Fruit fly (Drosophila melanogaster): ENCODE measurements around the gene Trf2.

Trf2 gene

dm6 chrX:8464378-8465036 lies 55.4 kb downstream of the Trf2 start, which contains the start of gene Sptr (continued):
- TF ChIP-seq CrebA (GFP tag; optimal IDR thresholded peaks at IDR 0.05; ENCODE audit: borderline replicate concordance) = peak; percentile 73
- TF ChIP-seq fru (GFP tag; optimal IDR thresholded peaks at IDR 0.05) = peak; percentile 96
- no peak for TF ChIP-seq Hr83 (GFP tag; optimal IDR thresholded peaks at IDR 0.05; ENCODE audit: poor library complexity, severe bottlenecking)
- peak; percentile 82 for TF ChIP-seq tai (GFP tag; optimal IDR thresholded peaks at IDR 0.05)
- TF ChIP-seq dmrt93B (GFP tag; optimal IDR thresholded peaks at IDR 0.05) = peak; percentile 87
- peak; percentile 97 for TF ChIP-seq rgr (GFP tag; optimal IDR thresholded peaks at IDR 0.05)
- peak; percentile 96 for TF ChIP-seq HLH106 (tag; optimal IDR thresholded peaks at IDR 0.05)
- TF ChIP-seq h (GFP tag; optimal IDR thresholded peaks at IDR 0.05) = peak; percentile 96
- peak; percentile 92 for TF ChIP-seq psq (GFP tag; optimal IDR thresholded peaks at IDR 0.05)
- TF ChIP-seq sv (GFP tag; optimal IDR thresholded peaks at IDR 0.05) = peak; percentile 72
- no peak for TF ChIP-seq Dfd (GFP tag; optimal IDR thresholded peaks at IDR 0.05)

dm6 chrX:8466729-8467215 lies 57.7 kb downstream of the Trf2 start:
- no peak for TF ChIP-seq woc (GFP tag; optimal IDR thresholded peaks at IDR 0.05)
- no peak for TF ChIP-seq lola (GFP tag; optimal IDR thresholded peaks at IDR 0.05)
- TF ChIP-seq Hr78 (GFP tag; optimal IDR thresholded peaks at IDR 0.05) = no peak
- no peak for TF ChIP-seq dmrt93B (GFP tag; optimal IDR thresholded peaks at IDR 0.05)
- TF ChIP-seq h (GFP tag; optimal IDR thresholded peaks at IDR 0.05) = no peak
- no peak for TF ChIP-seq sv (GFP tag; optimal IDR thresholded peaks at IDR 0.05)
- TF ChIP-seq brk (GFP tag; optimal IDR thresholded peaks at IDR 0.05) = no peak
- no peak for TF ChIP-seq GATAd (GFP tag; optimal IDR thresholded peaks at IDR 0.05)
- no peak for TF ChIP-seq CG32264 (GFP tag; optimal IDR thresholded peaks at IDR 0.05)
- TF ChIP-seq sage (GFP tag; optimal IDR thresholded peaks at IDR 0.05) = no peak
- TF ChIP-seq Myc (optimal IDR thresholded peaks at IDR 0.05) = no peak
- no peak for TF ChIP-seq usp (GFP tag; optimal IDR thresholded peaks at IDR 0.05)

- no peak for TF ChIP-seq jim (GFP tag; optimal IDR thresholded peaks at IDR 0.05)
- TF ChIP-seq OdsH (GFP tag; optimal IDR thresholded peaks at IDR 0.05) = peak; percentile 62
- peak; percentile 53 for TF ChIP-seq br (GFP tag; optimal IDR thresholded peaks at IDR 0.05)
- TF ChIP-seq Hr83 (GFP tag; optimal IDR thresholded peaks at IDR 0.05; ENCODE audit: poor library complexity, severe bottlenecking) = no peak
- peak; percentile 66 for TF ChIP-seq rgr (GFP tag; optimal IDR thresholded peaks at IDR 0.05)
- TF ChIP-seq psq (GFP tag; optimal IDR thresholded peaks at IDR 0.05) = peak; percentile 9
- no peak for TF ChIP-seq Dif (GFP tag; optimal IDR thresholded peaks at IDR 0.05; ENCODE audit: partially characterized antibody)
- TF ChIP-seq Hnf4 (GFP tag; optimal IDR thresholded peaks at IDR 0.05) = peak; percentile 42
- TF ChIP-seq Sp1 (GFP tag; optimal IDR thresholded peaks at IDR 0.05) = no peak
- TF ChIP-seq Mio (GFP tag; optimal IDR thresholded peaks at IDR 0.05) = no peak
- no peak for TF ChIP-seq Myc (optimal IDR thresholded peaks at IDR 0.05)
- peak; percentile 65 for TF ChIP-seq fru (GFP tag; optimal IDR thresholded peaks at IDR 0.05)
- no peak for TF ChIP-seq Hr78 (GFP tag; optimal IDR thresholded peaks at IDR 0.05)
- no peak for TF ChIP-seq Rel (GFP tag; optimal IDR thresholded peaks at IDR 0.05)
- TF ChIP-seq Rel (tag; optimal IDR thresholded peaks at IDR 0.05) = peak; percentile 80
- TF ChIP-seq HLH106 (tag; optimal IDR thresholded peaks at IDR 0.05) = peak; percentile 35
- TF ChIP-seq foxo (GFP tag; optimal IDR thresholded peaks at IDR 0.05) = peak in 1 of 2 experiments; percentile 61
- TF ChIP-seq ey (GFP tag; optimal IDR thresholded peaks at IDR 0.05) = peak; percentile 71
- TF ChIP-seq brk (GFP tag; optimal IDR thresholded peaks at IDR 0.05) = no peak
- TF ChIP-seq sv (GFP tag; optimal IDR thresholded peaks at IDR 0.05) = no peak
- peak; percentile 64 for TF ChIP-seq h (GFP tag; optimal IDR thresholded peaks at IDR 0.05)
- no peak for TF ChIP-seq lola (GFP tag; optimal IDR thresholded peaks at IDR 0.05)
- no peak for TF ChIP-seq tai (GFP tag; optimal IDR thresholded peaks at IDR 0.05)
- TF ChIP-seq CG9705 (GFP tag; optimal IDR thresholded peaks at IDR 0.05) = no peak
Measured at dm6 chrX:8468962-8469459, 59.9 kb downstream of the Trf2 start, which contains the start of gene CG12116. Gene CG12116, minus strand, starts transcription at chrX:8469012.

- no peak for TF ChIP-seq Rel (GFP tag; optimal IDR thresholded peaks at IDR 0.05)
- TF ChIP-seq Rel (tag; optimal IDR thresholded peaks at IDR 0.05) = peak; percentile 84
- TF ChIP-seq OdsH (GFP tag; optimal IDR thresholded peaks at IDR 0.05) = no peak
Measured at dm6 chrX:8469606-8470005, 60.5 kb downstream of the Trf2 start.

Data from whole organism, wandering third instar larva.